Worm (Caenorhabditis elegans): ENCODE measurements around the gene srh-83.

Gene srh-83

ce11 chrV:7140368-7140767, 23.9 kb upstream of the srh-83 start:
- TF ChIP-seq him-1 (tag; optimal IDR thresholded peaks at IDR 0.05) (no peak), aptf-2 (GFP tag; conservative IDR thresholded peaks at IDR 0.05) (no peak), atf-7 (tag; optimal IDR thresholded peaks at IDR 0.05) (peak; percentile 42), nhr-27 (tag; optimal IDR thresholded peaks at IDR 0.05) (no peak)

- no peak for TF ChIP-seq madf-10 (tag; optimal IDR thresholded peaks at IDR 0.05)
Observed at ce11 chrV:7141864-7142263, 22.4 kb upstream of the srh-83 start, which contains the start of gene ugt-40. ugt-40 (minus strand) TSS chrV:7141964.

ce11 chrV:7142661-7143060, 21.6 kb upstream of the srh-83 start:
- TF ChIP-seq rec-8 (tag; optimal IDR thresholded peaks at IDR 0.05) (peak in 1 of 2 experiments; percentile 3), sdz-38 (tag; optimal IDR thresholded peaks at IDR 0.05) (no peak), mel-28 (tag; optimal IDR thresholded peaks at IDR 0.05; ENCODE audit: borderline replicate concordance) (no peak), T26A5.8 (tag; optimal IDR thresholded peaks at IDR 0.05) (no peak), dox-1 (GFP tag; IDR thresholded peaks at IDR 0.05) (no peak; the same call in 1 of the 2 replicates), gei-17 (GFP tag; optimal IDR thresholded peaks at IDR 0.05) (no peak), B0019.2 (GFP tag; conservative IDR thresholded peaks at IDR 0.05) (0 out of 2 replicates have a peak, but pooled peaks have one; percentile 50), attf-6 (GFP tag; IDR thresholded peaks at IDR 0.05) (peak; percentile 82), F57A8.1 (GFP tag; optimal IDR thresholded peaks at IDR 0.05) (no peak), hmg-1.2 (GFP tag; IDR thresholded peaks at IDR 0.05) (no peak; the same call in 1 of the 2 replicates), pha-4 (tag; optimal IDR thresholded peaks at IDR 0.05) (no peak), Y95B8A.8 (GFP tag; IDR thresholded peaks at IDR 0.05) (0 out of 2 replicates have a peak, but pooled peaks have one; percentile 29), F39B2.1 (GFP tag; IDR thresholded peaks at IDR 0.05) (no peak), B0336.3 (GFP tag; IDR thresholded peaks at IDR 0.05) (no peak), ekl-4 (GFP tag; IDR thresholded peaks at IDR 0.05) (0 out of 2 replicates have a peak, but pooled peaks have one; percentile 58), ztf-18 (tag; optimal IDR thresholded peaks at IDR 0.05) (no peak), mxl-1 (tag; optimal IDR thresholded peaks at IDR 0.05) (no peak), ama-1 (optimal IDR thresholded peaks at IDR 0.05) (no peak), ama-1 (GFP tag; optimal IDR thresholded peaks at IDR 0.05) (no peak), snpc-4 (GFP tag; optimal IDR thresholded peaks at IDR 0.05) (peak; percentile 91), snpc-4 (tag; optimal IDR thresholded peaks at IDR 0.05) (peak; percentile 88 to 98 (median 96)), F57C9.4 (tag; optimal IDR thresholded peaks at IDR 0.05) (no peak), bed-1 (GFP tag; IDR thresholded peaks at IDR 0.05) (no peak), ceh-58 (GFP tag; IDR thresholded peaks at IDR 0.05) (no peak), ceh-27 (GFP tag; optimal IDR thresholded peaks at IDR 0.05) (no peak), K12H6.12 (tag; optimal IDR thresholded peaks at IDR 0.05) (no peak), ceh-91 (GFP tag; IDR thresholded peaks at IDR 0.05) (no peak), B0261.1 (tag; optimal IDR thresholded peaks at IDR 0.05) (no peak), ceh-100 (GFP tag; IDR thresholded peaks at IDR 0.05) (0 out of 2 replicates have a peak, but pooled peaks have one; percentile 29), F49E8.2 (tag; optimal IDR thresholded peaks at IDR 0.05; ENCODE audit: insufficient read depth) (peak; percentile 50), Y79H2A.3 (GFP tag; conservative IDR thresholded peaks at IDR 0.05) (no peak), pbrm-1 (GFP tag; IDR thresholded peaks at IDR 0.05) (peak; percentile 92), rcor-1 (GFP tag; IDR thresholded peaks at IDR 0.05) (no peak; the same call in none of the 2 replicates), egl-44 (GFP tag; IDR thresholded peaks at IDR 0.05) (no peak), him-1 (tag; optimal IDR thresholded peaks at IDR 0.05) (peak; percentile 95), madf-6 (GFP tag; IDR thresholded peaks at IDR 0.05) (peak; percentile 85), atf-7 (tag; optimal IDR thresholded peaks at IDR 0.05) (peak; percentile 25), ztf-28 (GFP tag; IDR thresholded peaks at IDR 0.05) (0 out of 2 replicates have a peak, but pooled peaks have one; percentile 47), C06A6.2 (GFP tag; conservative IDR thresholded peaks at IDR 0.05) (no peak), ccch-3 (GFP tag; optimal IDR thresholded peaks at IDR 0.05) (no peak), attf-5 (GFP tag; optimal IDR thresholded peaks at IDR 0.05) (no peak), cebp-1 (GFP tag; IDR thresholded peaks at IDR 0.05) (no peak), cebp-1 (tag; optimal IDR thresholded peaks at IDR 0.05) (no peak)

Measured in whole organism, young adult.